Worm (Caenorhabditis elegans) whole organism, L3 larva: ENCODE measurements around the gene kin-18.

Source experiments
- ZK546.5 ChIP-seq: sonication (generic microtip); optimal IDR thresholded peaks from 2 replicates; lab custom pipeline; 2017; ENCODE audit warnings: missing biosample characterization, missing genetic modification characterization
- aly-2 ChIP-seq: fragments of 150-350 bp; optimal IDR thresholded peaks from 2 replicates; lab custom pipeline; 2014; ENCODE audit warnings: missing biosample characterization, missing genetic modification characterization
- ama-1 ChIP-seq: fragments of 150-350 bp; optimal IDR thresholded peaks from 2 replicates; lab custom pipeline; 2018
- ceh-16 ChIP-seq: sonication (generic microtip); optimal IDR thresholded peaks from 2 replicates; lab custom pipeline; 2017; ENCODE audit warnings: missing biosample characterization, missing genetic modification characterization
- ceh-28 ChIP-seq: fragments of 150-350 bp; optimal IDR thresholded peaks from 2 replicates; lab custom pipeline; 2014; ENCODE audit warnings: missing biosample characterization, missing genetic modification reagents, missing genetic modification characterization
- ceh-82 ChIP-seq: fragments of 150-350 bp; optimal IDR thresholded peaks from 2 replicates; lab custom pipeline; 2014; ENCODE audit warnings: missing biosample characterization, missing genetic modification characterization
- egl-27 ChIP-seq: sonication (generic microtip); optimal IDR thresholded peaks from 4 replicates; lab custom pipeline; 2017; ENCODE audit warnings: missing biosample characterization, missing genetic modification reagents, missing genetic modification characterization
- egl-5 ChIP-seq: fragments of 150-350 bp; optimal IDR thresholded peaks from 2 replicates; lab custom pipeline; 2017; ENCODE audit warnings: missing biosample characterization, missing genetic modification reagents, missing genetic modification characterization, inconsistent platforms
- elt-1 ChIP-seq: fragments of 150-350 bp; optimal IDR thresholded peaks from 2 replicates; lab custom pipeline; 2014; ENCODE audit warnings: missing biosample characterization, missing genetic modification characterization
- elt-2 ChIP-seq: sonication (generic microtip); optimal IDR thresholded peaks from 2 replicates; lab custom pipeline; 2016; ENCODE audit warnings: missing genetic modification reagents, mild to moderate bottlenecking, missing genetic modification characterization, missing compliant biosample characterization
- elt-3 ChIP-seq, 3 experiments: fragments of 150-350 bp in 1 of 3; sonication (generic microtip) in 2 of 3; optimal IDR thresholded peaks; 2 replicates in 2 of 3; 4 replicates in 1 of 3; lab custom pipeline; 2014 to 2017; ENCODE audit warnings: missing biosample characterization in 3 of 3, missing genetic modification characterization in 3 of 3
- eor-1 ChIP-seq, 2 experiments: fragments of 150-350 bp; optimal IDR thresholded peaks; 2 replicates each; lab custom pipeline; 2014 to 2018; ENCODE audit warnings: missing biosample characterization in 2 of 2, missing genetic modification characterization in 2 of 2
- fkh-10 ChIP-seq: sonication (generic microtip); optimal IDR thresholded peaks from 2 replicates; lab custom pipeline; 2017; ENCODE audit warnings: missing biosample characterization, missing genetic modification reagents, missing genetic modification characterization
- hmg-11 ChIP-seq: sonication (generic microtip); optimal IDR thresholded peaks from 2 replicates; lab custom pipeline; 2016; ENCODE audit warnings: missing genetic modification characterization, missing compliant biosample characterization
- jun-1 ChIP-seq: fragments of 150-350 bp; optimal IDR thresholded peaks from 2 replicates; lab custom pipeline; 2014; ENCODE audit warnings: missing biosample characterization, missing genetic modification reagents, missing genetic modification characterization
- lin-15B ChIP-seq: fragments of 150-350 bp; optimal IDR thresholded peaks from 2 replicates; lab custom pipeline; 2014; ENCODE audit warnings: missing biosample characterization, missing genetic modification characterization
- lin-39 ChIP-seq: fragments of 150-350 bp; optimal IDR thresholded peaks from 2 replicates; lab custom pipeline; 2018; ENCODE audit warnings: missing biosample characterization, missing genetic modification reagents, missing genetic modification characterization
- lsy-12 ChIP-seq: sonication (generic microtip); optimal IDR thresholded peaks from 2 replicates; lab custom pipeline; 2016; ENCODE audit warnings: mild to moderate bottlenecking, missing genetic modification characterization, missing compliant biosample characterization
- mml-1 ChIP-seq: fragments of 150-350 bp; sonication (generic microtip); optimal IDR thresholded peaks from 3 replicates; lab custom pipeline; 2014; ENCODE audit warnings: missing biosample characterization, missing genetic modification characterization
- nfya-1 ChIP-seq: sonication (generic microtip); optimal IDR thresholded peaks from 2 replicates; lab custom pipeline; 2017; ENCODE audit warnings: missing genetic modification characterization, mild to moderate bottlenecking, missing compliant biosample characterization, antibody characterized with exemption, moderate library complexity; ENCODE audit not compliant: insufficient read depth
- nhr-11 ChIP-seq: fragments of 150-350 bp; optimal IDR thresholded peaks from 2 replicates; lab custom pipeline; 2014; ENCODE audit warnings: missing biosample characterization, missing genetic modification characterization
- nhr-12 ChIP-seq: fragments of 150-350 bp; optimal IDR thresholded peaks from 2 replicates; lab custom pipeline; 2014; ENCODE audit warnings: missing biosample characterization, missing genetic modification characterization
- nhr-237 ChIP-seq: fragments of 150-350 bp; optimal IDR thresholded peaks from 2 replicates; lab custom pipeline; 2014; ENCODE audit warnings: missing biosample characterization, missing genetic modification characterization
- nhr-25 ChIP-seq: sonication (generic microtip); optimal IDR thresholded peaks from 2 replicates; lab custom pipeline; 2017; ENCODE audit warnings: missing biosample characterization, missing genetic modification characterization
- nhr-43 ChIP-seq: sonication (generic microtip); optimal IDR thresholded peaks from 2 replicates; lab custom pipeline; 2016; ENCODE audit warnings: mild to moderate bottlenecking, missing genetic modification characterization, missing compliant biosample characterization; ENCODE audit not compliant: poor library complexity, severe bottlenecking
- nhr-76 ChIP-seq: fragments of 150-350 bp; sonication (generic microtip); optimal IDR thresholded peaks from 5 replicates; lab custom pipeline; 2014; ENCODE audit warnings: missing biosample characterization, missing genetic modification characterization
- nhr-77 ChIP-seq: fragments of 150-350 bp; optimal IDR thresholded peaks from 2 replicates; lab custom pipeline; 2014; ENCODE audit warnings: missing biosample characterization, missing genetic modification characterization
- pha-4 ChIP-seq: fragments of 150-350 bp; optimal IDR thresholded peaks from 2 replicates; lab custom pipeline; 2014; ENCODE audit warnings: missing biosample characterization, missing genetic modification reagents, missing genetic modification characterization
- pqm-1 ChIP-seq: fragments of 150-350 bp; optimal IDR thresholded peaks from 2 replicates; lab custom pipeline; 2017; ENCODE audit warnings: missing biosample characterization, missing genetic modification characterization, inconsistent platforms
- sea-2 ChIP-seq: fragments of 150-350 bp; sonication (generic microtip); optimal IDR thresholded peaks from 4 replicates; lab custom pipeline; 2014; ENCODE audit warnings: missing biosample characterization, missing genetic modification reagents, missing genetic modification characterization
- skn-1 ChIP-seq: fragments of 150-350 bp; optimal IDR thresholded peaks from 2 replicates; lab custom pipeline; 2014; ENCODE audit warnings: missing biosample characterization, missing genetic modification characterization
- snpc-4 ChIP-seq: fragments of 150-350 bp; optimal IDR thresholded peaks from 2 replicates; lab custom pipeline; 2014; ENCODE audit warnings: missing biosample characterization, missing genetic modification characterization
- unc-62 ChIP-seq: fragments of 150-350 bp; sonication (generic microtip); optimal IDR thresholded peaks from 4 replicates; lab custom pipeline; 2014; ENCODE audit warnings: missing biosample characterization, missing genetic modification reagents, missing genetic modification characterization
- zag-1 ChIP-seq: fragments of 150-350 bp; optimal IDR thresholded peaks from 2 replicates; lab custom pipeline; 2014; ENCODE audit warnings: missing biosample characterization, missing genetic modification characterization
- ztf-4 ChIP-seq: fragments of 150-350 bp; optimal IDR thresholded peaks from 2 replicates; lab custom pipeline; 2014; ENCODE audit warnings: missing biosample characterization, missing genetic modification characterization

Gene kin-18

DNA sequence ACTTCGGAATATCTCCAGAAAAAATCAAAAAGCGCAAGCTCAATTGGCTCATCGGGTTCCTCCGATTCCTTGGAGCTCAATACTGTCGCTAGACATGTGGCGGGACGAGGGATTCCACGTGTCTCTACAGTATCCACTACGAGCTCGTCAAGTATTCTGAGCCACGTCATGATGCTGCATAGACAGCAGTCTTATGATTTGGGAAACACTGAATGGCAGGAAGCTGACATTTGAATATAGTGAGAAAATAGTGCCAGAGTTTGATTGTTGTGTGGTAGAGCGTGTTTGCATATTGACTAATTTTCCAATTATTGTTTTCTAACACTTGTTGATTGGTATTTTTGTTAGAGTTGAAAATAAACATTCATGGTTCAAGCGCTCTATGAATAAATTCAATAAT lies 45.0 kb downstream of the kin-18 start:
- TF ChIP-seq nhr-12 (tag; lab: Kevin White, UChicago) (no peak), mml-1 (no peak), snpc-4 (tag; lab: Kevin White, UChicago) (no peak), zag-1 (tag; lab: Kevin White, UChicago) (no peak), ceh-28 (tag; lab: Kevin White, UChicago) (no peak), fkh-10 (GFP tag; lab: Kevin White, UChicago) (no peak), unc-62 (GFP tag; lab: Kevin White, UChicago) (no peak), ceh-16 (tag; lab: Kevin White, UChicago) (no peak)

DNA sequence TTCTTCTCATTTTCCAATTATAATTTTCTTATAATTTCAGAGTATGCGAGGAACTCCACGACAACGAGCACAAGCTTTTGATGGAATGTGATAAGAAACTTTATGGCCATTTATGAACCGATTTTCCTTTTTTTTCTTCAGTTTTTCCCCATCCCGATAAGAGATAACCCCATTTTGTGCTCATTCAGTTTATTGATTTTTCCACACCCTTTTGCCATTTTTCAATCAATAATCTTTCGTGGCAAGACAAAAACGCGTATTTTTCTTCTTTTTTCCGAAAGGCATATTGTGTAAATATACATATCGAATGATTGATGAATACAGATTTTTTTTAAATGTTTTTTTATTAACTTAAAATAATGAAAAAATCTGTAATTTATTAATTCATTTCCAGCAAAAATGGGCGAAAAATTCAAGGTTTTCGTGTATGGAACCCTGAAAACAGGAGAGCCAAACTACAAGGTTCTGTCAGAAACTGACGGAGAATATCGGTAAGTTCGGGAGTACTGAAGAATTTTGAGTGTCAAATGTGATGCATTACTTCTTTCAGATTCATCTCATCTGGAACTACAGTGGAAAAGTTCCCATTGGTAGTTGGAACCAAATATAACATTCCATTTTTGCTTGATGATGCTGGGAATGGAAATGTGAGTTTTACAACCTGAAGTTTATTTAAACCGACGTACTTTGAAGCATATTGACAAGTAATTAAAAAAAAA lies 46.0 kb downstream of the kin-18 start, which contains the start of gene F42A10.9:
Gene F42A10.9, plus strand, starts transcription at position 321 of the 719 bp plus-strand sequence.
- peak; percentile 20 for TF ChIP-seq nhr-25 (tag; lab: Kevin White, UChicago)
- TF ChIP-seq eor-1 (tag; optimal IDR thresholded peaks at IDR 0.05; lab: Kevin White, UChicago), result no peak
- no peak for TF ChIP-seq elt-3 (tag; optimal IDR thresholded peaks at IDR 0.05; lab: Kevin White, UChicago)
- TF ChIP-seq nhr-237 (tag; lab: Kevin White, UChicago), result no peak
- no peak for TF ChIP-seq sea-2 (GFP tag; lab: Kevin White, UChicago)
- TF ChIP-seq lin-15B (tag; lab: Kevin White, UChicago), result no peak
- TF ChIP-seq pha-4 (tag; lab: Kevin White, UChicago), result peak; percentile 17
- TF ChIP-seq ztf-4 (tag; lab: Kevin White, UChicago), result peak; percentile 61
- TF ChIP-seq snpc-4 (tag; lab: Kevin White, UChicago), result no peak
- TF ChIP-seq elt-2 (tag; lab: Kevin White, UChicago), result peak; percentile 68
- peak; percentile 88 for TF ChIP-seq ama-1 (lab: Kevin White, UChicago)
- no peak for TF ChIP-seq fkh-10 (GFP tag; lab: Kevin White, UChicago)
- TF ChIP-seq nhr-43, result peak; percentile 9
- no peak for TF ChIP-seq ceh-28 (tag; lab: Kevin White, UChicago)

ce11 chrIII:6165240-6165639 lies 46.8 kb downstream of the kin-18 start:
- TF ChIP-seq ama-1 (lab: Kevin White, UChicago) (peak; percentile 73), nhr-76 (tag; lab: Kevin White, UChicago) (no peak)

DNA sequence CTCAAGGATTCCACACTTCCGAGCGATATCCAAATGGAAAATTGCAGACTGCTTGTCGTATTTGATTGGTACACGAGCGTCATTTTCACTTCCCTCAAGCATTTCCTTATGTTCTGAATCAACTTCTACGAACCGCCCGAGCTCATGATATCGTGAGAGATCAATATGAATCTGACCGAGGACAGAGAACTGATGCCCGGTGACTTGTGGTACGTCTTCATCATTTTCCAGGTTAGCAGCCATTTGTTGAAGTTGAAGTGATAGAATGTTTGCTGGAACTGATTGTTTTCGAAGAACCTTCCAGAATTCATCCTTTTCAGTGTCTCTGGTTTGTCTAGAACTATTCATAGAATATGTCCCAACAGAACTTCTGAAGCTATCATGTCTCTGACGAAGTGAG lies 48.2 kb downstream of the kin-18 start:
- no peak for TF ChIP-seq egl-27
- no peak for TF ChIP-seq egl-5
- no peak for TF ChIP-seq ZK546.5 (tag; lab: Kevin White, UChicago)
- no peak for TF ChIP-seq elt-1 (tag; lab: Kevin White, UChicago)
- no peak for TF ChIP-seq nhr-77 (tag; lab: Kevin White, UChicago)
- TF ChIP-seq aly-2 (tag; lab: Kevin White, UChicago), result no peak
- no peak for TF ChIP-seq lsy-12 (tag; lab: Kevin White, UChicago)
- TF ChIP-seq elt-3 (tag; optimal IDR thresholded peaks at IDR 0.05; lab: Kevin White, UChicago), result no peak
- TF ChIP-seq sea-2 (GFP tag; lab: Kevin White, UChicago), result no peak
- TF ChIP-seq ama-1 (lab: Kevin White, UChicago), result no peak

- TF ChIP-seq ama-1 (lab: Kevin White, UChicago), result peak; percentile 85
- TF ChIP-seq mml-1, result no peak
- TF ChIP-seq pha-4 (tag; lab: Kevin White, UChicago), result peak; percentile 53
- TF ChIP-seq lsy-12 (tag; lab: Kevin White, UChicago), result no peak
- TF ChIP-seq pqm-1 (tag; lab: Kevin White, UChicago), result peak; percentile 77
- TF ChIP-seq egl-5, result no peak
- peak; percentile 66 for TF ChIP-seq elt-2 (tag; lab: Kevin White, UChicago)
- TF ChIP-seq, all 47 proteins: peak for 4
Observed at ce11 chrIII:6168497-6169227, 50.2 kb downstream of the kin-18 start, which contains the start of gene efk-1. Gene efk-1, minus strand, starts transcription at chrIII:6168547.

DNA sequence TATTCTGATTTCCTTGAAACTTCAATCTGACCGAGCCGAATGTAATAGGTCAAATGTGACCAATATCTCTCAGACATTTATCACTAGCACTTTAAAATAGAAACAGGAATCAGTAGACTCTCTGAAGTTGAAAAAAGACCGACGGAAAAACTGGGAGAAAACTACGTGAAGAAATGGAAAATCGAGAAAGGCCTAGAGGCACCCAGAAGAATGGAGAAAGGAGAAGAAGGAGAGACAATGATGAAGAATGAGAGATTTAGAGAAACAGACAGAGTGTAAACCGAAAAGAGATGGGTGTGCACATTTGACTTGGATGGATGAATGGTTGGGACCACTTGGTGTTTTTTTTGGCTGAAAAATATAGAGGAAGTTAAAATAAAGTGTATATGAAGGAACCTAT lies 51.6 kb downstream of the kin-18 start:
- TF ChIP-seq ceh-82 (tag; lab: Kevin White, UChicago), result no peak
- peak; percentile 11 for TF ChIP-seq elt-2 (tag; lab: Kevin White, UChicago)
- TF ChIP-seq nhr-11 (tag; lab: Kevin White, UChicago), result peak; percentile 36
- peak; percentile 45 for TF ChIP-seq ama-1 (lab: Kevin White, UChicago)
- TF ChIP-seq nfya-1 (tag; lab: Kevin White, UChicago), result peak; percentile 65
- peak; percentile 44 for TF ChIP-seq snpc-4 (tag; lab: Kevin White, UChicago)
- no peak for TF ChIP-seq ceh-16 (tag; lab: Kevin White, UChicago)
- no peak for TF ChIP-seq eor-1 (tag; optimal IDR thresholded peaks at IDR 0.05; lab: Kevin White, UChicago)
- TF ChIP-seq jun-1, result no peak
- peak; percentile 1 for TF ChIP-seq pha-4 (tag; lab: Kevin White, UChicago)
- no peak for TF ChIP-seq skn-1
- peak; percentile 18 for TF ChIP-seq lin-39
- TF ChIP-seq hmg-11, result peak; percentile 43
- TF ChIP-seq ZK546.5 (tag; lab: Kevin White, UChicago), result no peak
- TF ChIP-seq elt-1 (tag; lab: Kevin White, UChicago), result no peak
- peak; percentile 19 for TF ChIP-seq lin-15B (tag; lab: Kevin White, UChicago)
- TF ChIP-seq elt-3 (tag; optimal IDR thresholded peaks at IDR 0.05; lab: Kevin White, UChicago), result no peak
